Fruit fly (Drosophila melanogaster) whole organism, embryonic: ENCODE results near the gene Mybbp1A.
A peak's percentile ranks its signal among the peaks of the same experiment; 100 is the strongest.

ENCODE experiments used
- BEAF-32 ChIP-seq: fragments of 200-800 bp; sonication (Bioruptor generic); optimal IDR thresholded peaks from 3 replicates; lab custom pipeline; 2017; ENCODE audit warnings: missing biosample characterization, missing genetic modification characterization, mild to moderate bottlenecking, moderate library complexity, missing genetic modification reagents
- Blimp-1 ChIP-seq: fragments of 200-800 bp; sonication (Bioruptor generic); optimal IDR thresholded peaks from 3 replicates; lab custom pipeline; 2018; ENCODE audit warnings: missing biosample characterization, missing genetic modification characterization, mild to moderate bottlenecking, moderate library complexity, missing genetic modification reagents
- CG10274 ChIP-seq: fragments of 200-800 bp; sonication (Bioruptor generic); optimal IDR thresholded peaks from 3 replicates; lab custom pipeline; 2017; ENCODE audit warnings: missing biosample characterization, mild to moderate bottlenecking, missing genetic modification characterization
- CG10431 ChIP-seq: fragments of 200-800 bp; sonication (Bioruptor generic); optimal IDR thresholded peaks from 3 replicates; lab custom pipeline; 2018; ENCODE audit warnings: missing biosample characterization, mild to moderate bottlenecking, missing genetic modification characterization
- CG14667 ChIP-seq: fragments of 200-800 bp; sonication (Bioruptor generic); IDR thresholded peaks from 2 replicates; pipeline ENCODE4 v1.3.6; 2022; ENCODE audit warnings: missing biosample characterization, missing genetic modification characterization
- CG14860 ChIP-seq: fragments of 200-800 bp; sonication (Bioruptor generic); IDR thresholded peaks from 3 replicates; pipeline ENCODE4 v1.3.6; 2022; ENCODE audit warnings: missing biosample characterization, missing genetic modification characterization; ENCODE audit not compliant: partially characterized antibody
- CG16815 ChIP-seq: fragments of 200-800 bp; sonication (Bioruptor generic); optimal IDR thresholded peaks from 3 replicates; lab custom pipeline; 2017; ENCODE audit warnings: missing biosample characterization, mild to moderate bottlenecking, missing genetic modification characterization
- CG17568 ChIP-seq: fragments of 200-800 bp; sonication (Bioruptor generic); optimal IDR thresholded peaks from 2 replicates; lab custom pipeline; 2018; ENCODE audit warnings: missing biosample characterization, mild to moderate bottlenecking, missing genetic modification characterization, moderate library complexity
- CG17802 ChIP-seq: fragments of 200-800 bp; sonication (Bioruptor generic); optimal IDR thresholded peaks from 2 replicates; lab custom pipeline; 2018; ENCODE audit warnings: missing biosample characterization, mild to moderate bottlenecking, missing genetic modification characterization, moderate library complexity
- CG2889 ChIP-seq: fragments of 200-800 bp; sonication (Bioruptor generic); IDR thresholded peaks from 3 replicates; pipeline ENCODE4 v1.3.6; 2022; ENCODE audit warnings: missing biosample characterization, missing genetic modification characterization
- CG30020 ChIP-seq: fragments of 200-800 bp; optimal IDR thresholded peaks from 2 replicates; lab custom pipeline; 2019; ENCODE audit warnings: missing biosample characterization, mild to moderate bottlenecking, missing genetic modification characterization, moderate library complexity
- CG31224 ChIP-seq: fragments of 200-800 bp; sonication (Bioruptor generic); IDR thresholded peaks from 2 replicates; pipeline ENCODE4 v1.3.6; 2022; ENCODE audit warnings: missing biosample characterization, missing genetic modification characterization
- CG3726 ChIP-seq: fragments of 200-800 bp; sonication (Bioruptor generic); IDR thresholded peaks from 3 replicates; pipeline ENCODE4, ENCODE4 v1.3.6; 2022; ENCODE audit warnings: missing biosample characterization, missing genetic modification characterization
- CG4328 ChIP-seq: fragments of 200-800 bp; sonication (Bioruptor generic); optimal IDR thresholded peaks from 3 replicates; lab custom pipeline; 2017; ENCODE audit warnings: missing biosample characterization, missing genetic modification reagents, missing genetic modification characterization
- CG7963 ChIP-seq: fragments of 200-800 bp; sonication (Bioruptor generic); IDR thresholded peaks from 3 replicates; pipeline ENCODE4 v1.3.6; 2022; ENCODE audit warnings: missing biosample characterization, missing genetic modification characterization; ENCODE audit not compliant: partially characterized antibody
- CG8089 ChIP-seq: fragments of 200-800 bp; sonication (Bioruptor generic); optimal IDR thresholded peaks from 3 replicates; lab custom pipeline; 2016; ENCODE audit warnings: missing biosample characterization, missing genetic modification characterization
- CG9609 ChIP-seq: fragments of 200-800 bp; sonication (Bioruptor generic); optimal IDR thresholded peaks from 3 replicates; lab custom pipeline; 2016; ENCODE audit warnings: missing biosample characterization, missing genetic modification characterization
- CkIIα-i1 ChIP-seq: fragments of 200-800 bp; sonication (Bioruptor generic); IDR thresholded peaks from 2 replicates; pipeline ENCODE4 v1.3.6; 2022; ENCODE audit warnings: missing biosample characterization, missing genetic modification characterization
- CoRest ChIP-seq: fragments of 200-800 bp; sonication (Bioruptor generic); optimal IDR thresholded peaks from 3 replicates; lab custom pipeline; 2018; ENCODE audit warnings: missing biosample characterization, mild to moderate bottlenecking, missing genetic modification characterization, moderate library complexity
- Dad ChIP-seq: fragments of 200-800 bp; sonication (Bioruptor generic); optimal IDR thresholded peaks from 3 replicates; lab custom pipeline; 2016; ENCODE audit warnings: missing biosample characterization, missing genetic modification characterization
- Dip3 ChIP-seq: fragments of 200-800 bp; sonication (Bioruptor generic); optimal IDR thresholded peaks from 3 replicates; lab custom pipeline; 2016; ENCODE audit warnings: missing biosample characterization, missing genetic modification characterization
- Dll ChIP-seq: fragments of 200-800 bp; sonication (Bioruptor generic); IDR thresholded peaks from 4 replicates; pipeline ENCODE4 v1.3.6; 2022; ENCODE audit warnings: missing biosample characterization, missing genetic modification characterization; ENCODE audit not compliant: partially characterized antibody
- Fer1 ChIP-seq: fragments of 200-800 bp; sonication (Bioruptor generic); optimal IDR thresholded peaks from 2 replicates; lab custom pipeline; 2017; ENCODE audit warnings: missing biosample characterization, mild to moderate bottlenecking, missing genetic modification characterization
- Hr78 ChIP-seq, 2 experiments: fragments of 200-800 bp in 1 of 2; fragments of >200 bp in 1 of 2; sonication (Bioruptor generic) in 1 of 2; optimal IDR thresholded peaks; 2 replicates each; lab custom pipeline; 2017 to 2019; ENCODE audit warnings: missing biosample characterization in 2 of 2, missing genetic modification characterization in 2 of 2, mild to moderate bottlenecking in 1 of 2, moderate library complexity in 1 of 2
- Hsf ChIP-seq: fragments of 200-800 bp; sonication (Bioruptor generic); optimal IDR thresholded peaks from 3 replicates; lab custom pipeline; 2016; ENCODE audit warnings: missing biosample characterization, missing genetic modification characterization
- Lpt ChIP-seq: fragments of >200 bp; optimal IDR thresholded peaks from 2 replicates; lab custom pipeline; 2018; ENCODE audit warnings: missing biosample characterization, missing genetic modification characterization
- MBD-R2 ChIP-seq: fragments of 200-800 bp; sonication (Bioruptor generic); IDR thresholded peaks from 2 replicates; pipeline ENCODE4 v1.3.6; 2022; ENCODE audit warnings: missing biosample characterization, missing genetic modification characterization
- Nf-YB ChIP-seq: fragments of 200-800 bp; sonication (Bioruptor generic); optimal IDR thresholded peaks from 3 replicates; lab custom pipeline; 2019; ENCODE audit warnings: missing biosample characterization, mild to moderate bottlenecking, missing genetic modification characterization, moderate library complexity
- Oli ChIP-seq: fragments of 200-800 bp; sonication (Bioruptor generic); optimal IDR thresholded peaks from 2 replicates; lab custom pipeline; 2018; ENCODE audit warnings: missing biosample characterization, mild to moderate bottlenecking, missing genetic modification characterization, moderate library complexity
- Ptx1 ChIP-seq: fragments of 200-800 bp; sonication (Bioruptor generic); IDR thresholded peaks from 2 replicates; pipeline ENCODE4 v1.3.6; 2022; ENCODE audit warnings: missing biosample characterization, missing genetic modification characterization
- Six4 ChIP-seq: fragments of 200-800 bp; sonication (Bioruptor generic); optimal IDR thresholded peaks from 2 replicates; lab custom pipeline; 2016; ENCODE audit warnings: missing biosample characterization, missing genetic modification characterization
- Sry-β ChIP-seq: fragments of 200-800 bp; sonication (Bioruptor generic); optimal IDR thresholded peaks from 2 replicates; lab custom pipeline; 2018; ENCODE audit warnings: missing biosample characterization, mild to moderate bottlenecking, missing genetic modification characterization, moderate library complexity
- aop ChIP-seq: fragments of 200-800 bp; sonication (Bioruptor generic); IDR thresholded peaks from 2 replicates; pipeline ENCODE4 v1.3.6; 2022; ENCODE audit warnings: missing biosample characterization, missing genetic modification characterization
- ara ChIP-seq: fragments of 200-800 bp; sonication (Bioruptor generic); IDR thresholded peaks from 2 replicates; pipeline ENCODE4 v1.3.6; 2022; ENCODE audit warnings: missing biosample characterization, missing genetic modification characterization
- dmrt11E ChIP-seq: fragments of 200-800 bp; sonication (Bioruptor generic); optimal IDR thresholded peaks from 3 replicates; lab custom pipeline; 2018; ENCODE audit warnings: missing biosample characterization, mild to moderate bottlenecking, missing genetic modification characterization, moderate library complexity
- dpn ChIP-seq, 2 experiments: fragments of 200-800 bp; sonication (Bioruptor generic); optimal IDR thresholded peaks; 3 replicates each; lab custom pipeline; 2016; ENCODE audit warnings: missing biosample characterization in 2 of 2, missing genetic modification characterization in 2 of 2
- dysf ChIP-seq: fragments of 200-800 bp; sonication (Bioruptor generic); IDR thresholded peaks from 3 replicates; pipeline ENCODE4 v1.3.6; 2022; ENCODE audit warnings: missing biosample characterization, missing genetic modification characterization
- eyg ChIP-seq: fragments of 200-800 bp; sonication (Bioruptor generic); optimal IDR thresholded peaks from 3 replicates; lab custom pipeline; 2016; ENCODE audit warnings: missing biosample characterization, missing genetic modification characterization
- gem ChIP-seq: fragments of 200-800 bp; sonication (Bioruptor generic); optimal IDR thresholded peaks from 2 replicates; lab custom pipeline; 2019; ENCODE audit warnings: missing biosample characterization, mild to moderate bottlenecking, missing genetic modification characterization, moderate library complexity
- ken ChIP-seq: fragments of 200-800 bp; sonication (Bioruptor generic); IDR thresholded peaks from 3 replicates; pipeline ENCODE4 v1.3.6; 2022; ENCODE audit warnings: missing biosample characterization, missing genetic modification characterization
- nom ChIP-seq: fragments of 200-800 bp; sonication (Bioruptor generic); optimal IDR thresholded peaks from 2 replicates; lab custom pipeline; 2017; ENCODE audit warnings: missing biosample characterization, missing genetic modification characterization, mild to moderate bottlenecking, moderate library complexity, missing genetic modification reagents
- peb ChIP-seq: fragments of 200-800 bp; sonication (Bioruptor generic); IDR thresholded peaks from 2 replicates; pipeline ENCODE4 v1.3.6; 2022; ENCODE audit warnings: missing biosample characterization, missing genetic modification characterization
- pita ChIP-seq: fragments of 200-800 bp; sonication (Bioruptor generic); optimal IDR thresholded peaks from 2 replicates; lab custom pipeline; 2017; ENCODE audit warnings: missing biosample characterization, mild to moderate bottlenecking, missing genetic modification characterization
- ro ChIP-seq: fragments of 200-800 bp; sonication (Bioruptor generic); IDR thresholded peaks from 2 replicates; pipeline ENCODE4 v1.3.6; 2022; ENCODE audit warnings: missing biosample characterization, missing genetic modification characterization
- sisA ChIP-seq: fragments of 200-800 bp; sonication (Bioruptor generic); IDR thresholded peaks from 2 replicates; pipeline ENCODE4 v1.3.6; 2022; ENCODE audit warnings: missing biosample characterization, missing genetic modification characterization
- tap ChIP-seq: fragments of 200-800 bp; optimal IDR thresholded peaks from 3 replicates; lab custom pipeline; 2019; ENCODE audit warnings: missing biosample characterization, mild to moderate bottlenecking, missing genetic modification characterization, moderate library complexity
- tll ChIP-seq, 2 experiments: fragments of 200-800 bp in 1 of 2; fragments of >200 bp in 1 of 2; sonication (Bioruptor generic) in 1 of 2; optimal IDR thresholded peaks; 2 replicates each; lab custom pipeline; 2017 to 2019; ENCODE audit warnings: missing biosample characterization in 2 of 2, missing genetic modification characterization in 2 of 2, mild to moderate bottlenecking in 1 of 2, moderate library complexity in 1 of 2
- unpg ChIP-seq: fragments of 200-800 bp; sonication (Bioruptor generic); optimal IDR thresholded peaks from 3 replicates; lab custom pipeline; 2018; ENCODE audit warnings: missing biosample characterization, mild to moderate bottlenecking, missing genetic modification characterization, moderate library complexity
- usp ChIP-seq: fragments of >200 bp; optimal IDR thresholded peaks from 2 replicates; lab custom pipeline; 2017; ENCODE audit warnings: missing biosample characterization, missing genetic modification characterization
- wdn ChIP-seq: fragments of 200-800 bp; sonication (Bioruptor generic); IDR thresholded peaks from 2 replicates; pipeline ENCODE4 v1.3.6; 2022; ENCODE audit warnings: missing biosample characterization, missing genetic modification characterization
- zfh2 ChIP-seq: fragments of 200-800 bp; sonication (Bioruptor generic); optimal IDR thresholded peaks from 2 replicates; lab custom pipeline; 2016; ENCODE audit warnings: missing biosample characterization, missing genetic modification characterization

Mybbp1A gene

DNA sequence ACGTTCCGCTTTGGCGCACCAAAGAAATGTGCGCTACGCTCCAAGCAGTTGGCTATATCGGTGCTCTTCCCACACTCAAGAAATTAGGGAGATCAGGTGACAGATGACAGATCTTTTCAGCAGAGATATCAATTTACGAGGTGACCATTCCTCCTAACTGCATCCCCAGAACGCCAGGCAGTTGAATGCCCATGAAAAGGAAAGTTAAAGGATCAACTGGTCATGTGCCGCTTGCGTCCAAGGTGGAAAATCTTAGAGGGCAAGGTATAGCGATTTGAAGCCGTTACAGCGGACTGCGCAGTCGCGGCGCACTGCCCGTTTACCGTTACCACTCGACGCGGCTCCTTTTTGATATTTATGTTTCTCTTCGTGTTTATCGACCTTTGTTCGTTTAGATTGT is 11.0 kb upstream of the Mybbp1A start (continued):
- peak; percentile 22 for TF ChIP-seq Oli (tag; lab: Kevin White, UChicago)
- no peak for TF ChIP-seq CG30020
- no peak for TF ChIP-seq CG14667
- TF ChIP-seq gem = peak; percentile 55
- no peak for TF ChIP-seq wdn (GFP tag; lab: Robert Waterston, UW)
- peak; percentile 62 for TF ChIP-seq Dip3 (GFP tag; lab: Kevin White, UChicago)
- TF ChIP-seq unpg = peak; percentile 3
- no peak for TF ChIP-seq eyg (GFP tag; lab: Kevin White, UChicago)
- peak; percentile 20 for TF ChIP-seq CoRest (tag; lab: Kevin White, UChicago)
- TF ChIP-seq dpn (GFP tag; optimal IDR thresholded peaks at IDR 0.05; lab: Kevin White, UChicago) = peak; percentile 16 to 46
- no peak for TF ChIP-seq CG31224
- TF ChIP-seq sisA (GFP tag; lab: Robert Waterston, UW) = peak; percentile 33; the same call in 1 of the 2 replicates
- peak; percentile 10 for TF ChIP-seq Six4
- no peak for TF ChIP-seq CG17568 (GFP tag; lab: Kevin White, UChicago)
- no peak for TF ChIP-seq aop
- peak; percentile 57 for TF ChIP-seq zfh2 (GFP tag; lab: Kevin White, UChicago)
- TF ChIP-seq ken (GFP tag; lab: Robert Waterston, UW) = no peak
- TF ChIP-seq CG10431 (GFP tag; lab: Kevin White, UChicago) = no peak
- TF ChIP-seq CG2889 = no peak
- TF ChIP-seq ro (GFP tag; lab: Robert Waterston, UW) = no peak
- no peak for TF ChIP-seq tll (GFP tag; optimal IDR thresholded peaks at IDR 0.05; lab: Kevin White, UChicago)
- TF ChIP-seq Dad (GFP tag; lab: Kevin White, UChicago) = peak; percentile 10
- no peak for TF ChIP-seq CG14860 (GFP tag; lab: Robert Waterston, UW)
- no peak for TF ChIP-seq CG7963
- TF ChIP-seq BEAF-32 (GFP tag; lab: Kevin White, UChicago) = no peak
- TF ChIP-seq Sry-β (GFP tag; lab: Kevin White, UChicago) = no peak
- no peak for TF ChIP-seq Nf-YB (GFP tag; lab: Kevin White, UChicago)
- TF ChIP-seq Hsf = peak; percentile 28
- no peak for TF ChIP-seq MBD-R2
- no peak for TF ChIP-seq tap (tag; lab: Kevin White, UChicago)
- no peak for TF ChIP-seq CG8089 (GFP tag; lab: Kevin White, UChicago)
- TF ChIP-seq usp (GFP tag; lab: Kevin White, UChicago) = no peak
- no peak for TF ChIP-seq CkIIα-i1 (GFP tag; lab: Robert Waterston, UW)
- no peak for TF ChIP-seq CG16815 (GFP tag; lab: Kevin White, UChicago)
- TF ChIP-seq Blimp-1 (GFP tag; lab: Kevin White, UChicago) = no peak
- no peak for TF ChIP-seq ara (GFP tag; lab: Robert Waterston, UW)
- peak; percentile 3 for TF ChIP-seq Fer1 (GFP tag; lab: Kevin White, UChicago)
- TF ChIP-seq Hr78 (GFP tag; optimal IDR thresholded peaks at IDR 0.05; lab: Kevin White, UChicago) = no peak
- TF ChIP-seq CG4328 (GFP tag; lab: Kevin White, UChicago) = no peak
- no peak for TF ChIP-seq CG17802 (tag; lab: Kevin White, UChicago)
- peak; percentile 98 for TF ChIP-seq CG10274 (GFP tag; lab: Kevin White, UChicago)
- no peak for TF ChIP-seq dmrt11E (tag; lab: Kevin White, UChicago)
- TF ChIP-seq CG3726 (GFP tag; lab: Robert Waterston, UW) = no peak
- TF ChIP-seq Lpt (GFP tag; lab: Kevin White, UChicago) = no peak
- no peak for TF ChIP-seq CG9609 (GFP tag; lab: Kevin White, UChicago)
- TF ChIP-seq dysf (GFP tag; lab: Robert Waterston, UW) = peak; percentile 62
- TF ChIP-seq peb (GFP tag; lab: Robert Waterston, UW) = no peak
- no peak for TF ChIP-seq Dll (GFP tag; lab: Robert Waterston, UW)
- no peak for TF ChIP-seq nom (GFP tag; lab: Kevin White, UChicago)
- TF ChIP-seq Ptx1 = peak; percentile 46; the same call in 1 of the 2 replicates
- TF ChIP-seq pita (GFP tag; lab: Kevin White, UChicago) = no peak
